Worm (Caenorhabditis elegans) whole organism, L3 larva: ENCODE data around the gene H40L08.7.

Source experiments
- aly-2 ChIP-seq: fragments of 150-350 bp; optimal IDR thresholded peaks from 2 replicates; lab custom pipeline; 2014; ENCODE audit warnings: missing biosample characterization, missing genetic modification characterization
- ceh-28 ChIP-seq: fragments of 150-350 bp; optimal IDR thresholded peaks from 2 replicates; lab custom pipeline; 2014; ENCODE audit warnings: missing biosample characterization, missing genetic modification reagents, missing genetic modification characterization
- elt-3 ChIP-seq, 3 experiments: fragments of 150-350 bp in 1 of 3; sonication (generic microtip) in 2 of 3; optimal IDR thresholded peaks; 2 replicates in 2 of 3; 4 replicates in 1 of 3; lab custom pipeline; 2014 to 2017; ENCODE audit warnings: missing biosample characterization in 3 of 3, missing genetic modification characterization in 3 of 3
- hmg-11 ChIP-seq: sonication (generic microtip); optimal IDR thresholded peaks from 2 replicates; lab custom pipeline; 2016; ENCODE audit warnings: missing genetic modification characterization, missing compliant biosample characterization
- mml-1 ChIP-seq: fragments of 150-350 bp; sonication (generic microtip); optimal IDR thresholded peaks from 3 replicates; lab custom pipeline; 2014; ENCODE audit warnings: missing biosample characterization, missing genetic modification characterization
- nfya-1 ChIP-seq: sonication (generic microtip); optimal IDR thresholded peaks from 2 replicates; lab custom pipeline; 2017; ENCODE audit warnings: missing genetic modification characterization, mild to moderate bottlenecking, missing compliant biosample characterization, antibody characterized with exemption, moderate library complexity; ENCODE audit not compliant: insufficient read depth
- nhr-237 ChIP-seq: fragments of 150-350 bp; optimal IDR thresholded peaks from 2 replicates; lab custom pipeline; 2014; ENCODE audit warnings: missing biosample characterization, missing genetic modification characterization
- nhr-28 ChIP-seq: fragments of 150-350 bp; optimal IDR thresholded peaks from 2 replicates; lab custom pipeline; 2014; ENCODE audit warnings: missing biosample characterization, missing genetic modification characterization
- nhr-76 ChIP-seq: fragments of 150-350 bp; sonication (generic microtip); optimal IDR thresholded peaks from 5 replicates; lab custom pipeline; 2014; ENCODE audit warnings: missing biosample characterization, missing genetic modification characterization
- pqm-1 ChIP-seq: fragments of 150-350 bp; optimal IDR thresholded peaks from 2 replicates; lab custom pipeline; 2017; ENCODE audit warnings: missing biosample characterization, missing genetic modification characterization, inconsistent platforms
- skn-1 ChIP-seq: fragments of 150-350 bp; optimal IDR thresholded peaks from 2 replicates; lab custom pipeline; 2014; ENCODE audit warnings: missing biosample characterization, missing genetic modification characterization

- TF ChIP-seq mml-1 (tag; lab: Kevin White, UChicago) (no peak), aly-2 (tag; lab: Kevin White, UChicago) (no peak), hmg-11 (tag; lab: Kevin White, UChicago) (no peak), nhr-237 (tag; lab: Kevin White, UChicago) (no peak), ceh-28 (tag; lab: Kevin White, UChicago) (no peak), pqm-1 (no peak), skn-1 (tag; lab: Kevin White, UChicago) (no peak), nfya-1 (tag; lab: Kevin White, UChicago) (no peak), elt-3 (tag; optimal IDR thresholded peaks at IDR 0.05; lab: Kevin White, UChicago) (no peak), nhr-28 (tag; lab: Kevin White, UChicago) (no peak), nhr-76 (no peak)
Measured at ce11 chrX:15126736-15127135, 49.2 kb upstream of the H40L08.7 start.
